Worm (Caenorhabditis elegans): Measurements from ENCODE around the gene ZC196.2.
A peak's percentile ranks its signal among the peaks of the same experiment; 100 is the strongest.

ZC196.2 gene

ce11 chrV:8782112-8782511 lies 42.9 kb downstream of the ZC196.2 start:
- TF ChIP-seq nhr-20 (tag; optimal IDR thresholded peaks at IDR 0.05), result peak; percentile 1
- no peak for TF ChIP-seq dpl-1 (GFP tag; optimal IDR thresholded peaks at IDR 0.05)
- TF ChIP-seq nhr-12 (tag; optimal IDR thresholded peaks at IDR 0.05), result no peak
- TF ChIP-seq C04F5.9 (tag; optimal IDR thresholded peaks at IDR 0.05), result no peak
- no peak for TF ChIP-seq ets-5 (GFP tag; IDR thresholded peaks at IDR 0.05)
- TF ChIP-seq mep-1 (tag; optimal IDR thresholded peaks at IDR 0.05), result peak; percentile 39
- TF ChIP-seq lin-14 (GFP tag; optimal IDR thresholded peaks at IDR 0.05), result peak; percentile 13

ce11 chrV:8784485-8784884 lies 45.2 kb downstream of the ZC196.2 start:
- no peak for TF ChIP-seq elt-3 (tag; optimal IDR thresholded peaks at IDR 0.05)
- TF ChIP-seq ets-5 (GFP tag; IDR thresholded peaks at IDR 0.05), result no peak
- TF ChIP-seq lin-35 (GFP tag; optimal IDR thresholded peaks at IDR 0.05), result no peak
- peak; percentile 4 for TF ChIP-seq nhr-77 (tag; optimal IDR thresholded peaks at IDR 0.05)
- no peak for TF ChIP-seq blmp-1 (tag; optimal IDR thresholded peaks at IDR 0.05)

ce11 chrV:8785526-8785925 lies 46.3 kb downstream of the ZC196.2 start:
- TF ChIP-seq lin-14 (GFP tag; optimal IDR thresholded peaks at IDR 0.05), result peak; percentile 66
- peak; percentile 29 for TF ChIP-seq dsc-1 (tag; optimal IDR thresholded peaks at IDR 0.05)
- peak; percentile 13 for TF ChIP-seq C16A3.4 (tag; optimal IDR thresholded peaks at IDR 0.05)
- TF ChIP-seq efl-1 (optimal IDR thresholded peaks at IDR 0.05), result no peak
- peak in 1 of 2 experiments; percentile 70 for TF ChIP-seq efl-1 (GFP tag; optimal IDR thresholded peaks at IDR 0.05 in 1 of 2)
- TF ChIP-seq fkh-10 (GFP tag; optimal IDR thresholded peaks at IDR 0.05), result no peak
- no peak for TF ChIP-seq nhr-76 (tag; optimal IDR thresholded peaks at IDR 0.05)
- no peak for TF ChIP-seq F16B12.6 (tag; optimal IDR thresholded peaks at IDR 0.05)
- no peak for TF ChIP-seq aha-1 (tag; optimal IDR thresholded peaks at IDR 0.05)
- TF ChIP-seq elt-2 (tag; optimal IDR thresholded peaks at IDR 0.05), result no peak
- TF ChIP-seq ceh-88 (GFP tag; IDR thresholded peaks at IDR 0.05), result no peak
- no peak for TF ChIP-seq unc-30 (tag; optimal IDR thresholded peaks at IDR 0.05)
- no peak for TF ChIP-seq fos-1 (tag; optimal IDR thresholded peaks at IDR 0.05)
- peak in 1 of 2 experiments; percentile 21 for TF ChIP-seq lsy-2 (tag; optimal IDR thresholded peaks at IDR 0.05)
- no peak for TF ChIP-seq mef-2 (tag; optimal IDR thresholded peaks at IDR 0.05)
- TF ChIP-seq nhr-28 (tag; optimal IDR thresholded peaks at IDR 0.05), result no peak
- TF ChIP-seq nhr-12 (tag; optimal IDR thresholded peaks at IDR 0.05), result no peak
- TF ChIP-seq xbp-1 (tag; optimal IDR thresholded peaks at IDR 0.05), result no peak
- TF ChIP-seq unc-130 (tag; optimal IDR thresholded peaks at IDR 0.05), result no peak
- TF ChIP-seq lin-35 (GFP tag; optimal IDR thresholded peaks at IDR 0.05), result peak in 1 of 2 experiments; percentile 19
- TF ChIP-seq isw-1 (GFP tag; IDR thresholded peaks at IDR 0.05), result no peak
- peak; percentile 29 for TF ChIP-seq nhr-90 (tag; optimal IDR thresholded peaks at IDR 0.05; ENCODE audit: poor library complexity)
- no peak for TF ChIP-seq hlh-17 (GFP tag; optimal IDR thresholded peaks at IDR 0.05; ENCODE audit: borderline replicate concordance)
- peak in 1 of 2 experiments; percentile 18 for TF ChIP-seq mdl-1 (tag; optimal IDR thresholded peaks at IDR 0.05)
- TF ChIP-seq mep-1 (tag; optimal IDR thresholded peaks at IDR 0.05), result no peak
- no peak for TF ChIP-seq fkh-8 (tag; optimal IDR thresholded peaks at IDR 0.05)
- TF ChIP-seq aly-2 (tag; optimal IDR thresholded peaks at IDR 0.05), result no peak
- peak; percentile 18 for TF ChIP-seq snu-23 (GFP tag; optimal IDR thresholded peaks at IDR 0.05)
- TF ChIP-seq swsn-7 (tag; optimal IDR thresholded peaks at IDR 0.05), result peak; percentile 14
- TF ChIP-seq ceh-8 (GFP tag; optimal IDR thresholded peaks at IDR 0.05), result peak; percentile 39
- TF ChIP-seq zip-4 (GFP tag; optimal IDR thresholded peaks at IDR 0.05), result no peak
- TF ChIP-seq unc-98 (GFP tag; IDR thresholded peaks at IDR 0.05), result no peak
- TF ChIP-seq egl-27 (tag; optimal IDR thresholded peaks at IDR 0.05), result no peak
- TF ChIP-seq rnt-1 (tag; optimal IDR thresholded peaks at IDR 0.05), result peak; percentile 49
- TF ChIP-seq Y116A8C.19 (tag; optimal IDR thresholded peaks at IDR 0.05; ENCODE audit: borderline replicate concordance), result no peak
- no peak for TF ChIP-seq egl-13 (tag; optimal IDR thresholded peaks at IDR 0.05)
- peak; percentile 1 for TF ChIP-seq jun-1 (tag; optimal IDR thresholded peaks at IDR 0.05)
- peak; percentile 48 for TF ChIP-seq nhr-71 (tag; optimal IDR thresholded peaks at IDR 0.05)

Measured in whole organism, L1 larva.